Fruit fly (Drosophila melanogaster) whole organism: ENCODE data around the gene Cep164.

Experiments
- Dll ChIP-seq: fragments of >200 bp; optimal IDR thresholded peaks from 2 replicates; lab custom pipeline; 2017
- pan ChIP-seq: fragments of >200 bp; optimal IDR thresholded peaks from 2 replicates; lab custom pipeline; 2017
- psq ChIP-seq: fragments of >200 bp; optimal IDR thresholded peaks from 2 replicates; lab custom pipeline; 2017

DNA sequence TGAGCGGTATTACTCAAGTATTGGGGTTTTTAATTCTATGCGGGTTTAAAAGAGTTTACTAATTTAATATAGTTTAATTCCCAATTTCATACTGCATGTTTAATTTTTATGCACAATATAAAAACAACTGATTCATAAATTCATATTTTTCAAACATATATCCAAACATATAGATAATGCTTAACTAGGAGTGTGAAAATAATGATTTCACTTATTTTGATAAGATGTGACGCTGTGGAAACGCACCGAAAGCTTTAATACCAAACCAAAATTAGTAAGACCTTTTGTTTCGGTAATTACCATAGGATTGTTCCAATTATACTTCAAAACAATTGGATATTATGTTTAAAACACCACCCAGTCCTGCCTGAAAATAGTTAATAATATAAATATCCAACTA, 757 bp upstream of the Cep164 start, which contains the start of gene Slc25A46a:
- no peak for TF ChIP-seq Dll (lab: Kevin White, UChicago)
- TF ChIP-seq psq (lab: Kevin White, UChicago) = no peak
- TF ChIP-seq pan = no peak
